Worm (Caenorhabditis elegans) whole organism, dauer: ENCODE data around the gene ctg-2.

Experiments
- unc-62 ChIP-seq: sonication (generic microtip); optimal IDR thresholded peaks from 2 replicates; lab custom pipeline; 2017; ENCODE audit warnings: missing biosample characterization, missing genetic modification reagents, missing genetic modification characterization

The ctg-2 gene

ce11 chrII:8540412-8540811, 25.6 kb downstream of the ctg-2 start, which contains the start of gene pqn-73:
Gene pqn-73 (plus strand): TSS chrII:8540712.
- TF ChIP-seq unc-62 (GFP tag; lab: Kevin White, UChicago): no peak

ce11 chrII:8545315-8545714, 30.5 kb downstream of the ctg-2 start, which contains the start of gene decr-1.2:
Gene decr-1.2 (plus strand): TSS chrII:8545615.
- no peak for TF ChIP-seq unc-62 (GFP tag; lab: Kevin White, UChicago)

DNA sequence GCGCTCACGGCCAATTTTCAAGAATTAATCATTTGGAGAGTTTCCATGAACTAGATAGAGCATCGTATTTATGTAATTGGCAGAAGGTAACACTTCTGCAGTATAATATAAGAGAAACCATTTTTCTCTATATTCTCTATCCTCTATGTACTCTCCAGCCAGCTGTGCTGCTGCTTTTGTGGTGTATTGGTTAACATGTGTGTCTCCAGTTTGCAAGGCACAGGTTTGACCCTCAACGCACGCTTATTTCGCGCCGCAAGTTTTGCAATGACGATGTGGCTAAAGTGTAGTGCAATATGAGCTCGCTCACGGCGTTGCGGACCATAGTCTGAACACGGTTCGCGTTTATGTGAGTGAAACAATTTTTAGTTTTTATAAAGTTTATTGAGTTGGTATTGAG, 32.1 kb downstream of the ctg-2 start:
- no peak for TF ChIP-seq unc-62 (GFP tag; lab: Kevin White, UChicago)

DNA sequence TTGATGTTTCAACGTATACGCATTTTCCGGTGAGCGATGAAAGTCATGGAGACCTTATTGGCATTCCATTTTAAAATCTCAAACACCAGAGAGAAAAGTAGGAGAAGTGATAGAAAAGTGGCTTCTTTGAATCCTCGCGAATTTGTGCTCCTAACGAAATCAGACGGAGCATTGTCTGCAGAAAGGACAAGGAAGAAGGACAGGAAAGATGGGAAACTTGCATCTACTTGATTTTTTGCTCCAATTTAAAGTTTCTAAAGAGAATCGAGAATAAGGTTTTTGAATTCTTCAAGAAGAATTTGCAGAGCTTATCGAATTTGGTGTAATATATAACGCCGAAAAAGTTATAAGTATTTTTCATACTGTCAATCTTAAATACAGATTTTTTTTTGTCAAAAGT, 36.2 kb downstream of the ctg-2 start:
- no peak for TF ChIP-seq unc-62 (GFP tag; lab: Kevin White, UChicago)

ce11 chrII:8554568-8554967, 39.7 kb downstream of the ctg-2 start:
- TF ChIP-seq unc-62 (GFP tag; lab: Kevin White, UChicago): no peak

- TF ChIP-seq unc-62 (GFP tag; lab: Kevin White, UChicago): no peak
Observed at ce11 chrII:8556166-8556565, 41.3 kb downstream of the ctg-2 start, which contains the start of gene glb-27. Gene glb-27 (minus strand): TSS chrII:8556266.

ce11 chrII:8559188-8559587, 44.3 kb downstream of the ctg-2 start:
- TF ChIP-seq unc-62 (GFP tag; lab: Kevin White, UChicago): no peak

ce11 chrII:8561227-8561626, 46.4 kb downstream of the ctg-2 start, which contains the start of gene iff-2:
Gene iff-2 (minus strand): TSS chrII:8561367.
- no peak for TF ChIP-seq unc-62 (GFP tag; lab: Kevin White, UChicago)

DNA sequence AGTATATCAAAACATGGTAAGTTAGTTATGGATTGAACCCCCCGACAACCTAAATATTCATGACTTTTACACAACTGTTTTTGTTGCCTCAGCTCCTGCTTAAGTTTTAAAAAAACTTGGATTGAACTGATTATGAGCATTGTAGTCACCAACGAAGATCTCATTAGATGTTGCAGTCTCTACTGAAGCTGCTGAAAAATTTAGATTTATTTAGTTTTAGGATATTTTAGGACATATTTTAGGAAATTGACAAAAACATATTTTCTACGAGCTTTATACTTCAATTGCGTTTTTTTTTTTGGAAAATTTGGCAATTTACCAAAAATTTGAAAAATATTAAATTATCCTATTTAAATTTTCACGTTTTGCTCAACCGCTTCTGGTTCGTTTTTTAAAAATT, 47.1 kb downstream of the ctg-2 start, which contains the start of gene F54C9.14:
Gene F54C9.14 (plus strand): TSS at position 301 of the 400 bp plus-strand sequence.
- TF ChIP-seq unc-62 (GFP tag; lab: Kevin White, UChicago): no peak

DNA sequence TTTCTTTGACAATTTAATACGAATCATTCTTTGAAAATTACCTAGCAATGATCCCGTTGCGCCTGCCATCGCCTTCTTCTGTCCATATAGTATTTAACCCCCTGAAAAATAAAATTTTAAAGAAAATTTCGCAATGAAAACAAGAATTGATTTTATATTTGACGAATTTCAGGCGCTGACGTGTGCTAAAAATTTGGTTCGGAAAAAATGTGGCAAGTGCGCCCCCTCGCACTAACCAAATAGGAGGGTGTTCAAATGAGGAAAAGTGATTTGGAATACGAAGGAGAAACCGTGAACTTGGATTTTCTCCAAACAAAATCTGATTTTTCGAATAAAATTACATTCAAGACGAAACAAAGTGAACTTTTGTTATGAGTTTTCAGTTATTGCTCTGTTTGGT, 51.2 kb downstream of the ctg-2 start, which contains the start of gene stc-1:
Gene stc-1 (minus strand): TSS at position 101 of the 400 bp plus-strand sequence.
- TF ChIP-seq unc-62 (GFP tag; lab: Kevin White, UChicago): no peak
